Fruit fly (Drosophila melanogaster) whole organism, embryonic: ENCODE data around the gene CG31275.

Source experiments
- Asciz ChIP-seq: fragments of 200-800 bp; sonication (Bioruptor generic); optimal IDR thresholded peaks from 2 replicates; lab custom pipeline; 2017; ENCODE audit warnings: missing biosample characterization, mild to moderate bottlenecking, missing genetic modification characterization, missing genetic modification reagents
- CG10979 ChIP-seq: fragments of 200-800 bp; sonication (Bioruptor generic); optimal IDR thresholded peaks from 2 replicates; lab custom pipeline; 2018; ENCODE audit warnings: missing biosample characterization, mild to moderate bottlenecking, missing genetic modification characterization, moderate library complexity
- CG11560 ChIP-seq: fragments of 200-800 bp; sonication (Bioruptor generic); IDR thresholded peaks from 3 replicates; pipeline ENCODE4 v1.3.6; 2022; ENCODE audit warnings: missing biosample characterization, missing genetic modification characterization
- CG12299 ChIP-seq: fragments of 200-800 bp; sonication (Bioruptor generic); optimal IDR thresholded peaks from 2 replicates; lab custom pipeline; 2018; ENCODE audit warnings: missing biosample characterization, mild to moderate bottlenecking, missing genetic modification characterization
- CG14441 ChIP-seq: fragments of 200-800 bp; sonication (Bioruptor generic); IDR thresholded peaks from 2 replicates; pipeline ENCODE4 v1.3.6; 2022; ENCODE audit warnings: missing biosample characterization, missing genetic modification characterization
- CG15514 ChIP-seq: fragments of 200-800 bp; sonication (Bioruptor generic); optimal IDR thresholded peaks from 3 replicates; lab custom pipeline; 2017; ENCODE audit warnings: missing biosample characterization, missing genetic modification characterization, mild to moderate bottlenecking, moderate library complexity, missing genetic modification reagents
- CG1647 ChIP-seq: fragments of 200-800 bp; sonication (Bioruptor generic); optimal IDR thresholded peaks from 3 replicates; lab custom pipeline; 2016; ENCODE audit warnings: missing biosample characterization, missing genetic modification characterization
- CG17612 ChIP-seq: fragments of 200-800 bp; sonication (Bioruptor generic); IDR thresholded peaks from 2 replicates; pipeline ENCODE4 v1.3.6; 2022; ENCODE audit warnings: missing biosample characterization, missing genetic modification characterization
- CG18599 ChIP-seq: fragments of 200-800 bp; sonication (Bioruptor generic); optimal IDR thresholded peaks from 3 replicates; lab custom pipeline; 2017; ENCODE audit warnings: missing biosample characterization, missing genetic modification characterization, mild to moderate bottlenecking, moderate library complexity, missing genetic modification reagents
- CG32772 ChIP-seq: fragments of 200-800 bp; sonication (Bioruptor generic); IDR thresholded peaks from 2 replicates; pipeline ENCODE4 v1.3.6; 2022; ENCODE audit warnings: missing biosample characterization, missing genetic modification characterization
- CG5180 ChIP-seq: fragments of 200-800 bp; sonication (Bioruptor generic); optimal IDR thresholded peaks from 3 replicates; lab custom pipeline; 2017; ENCODE audit warnings: missing biosample characterization, missing genetic modification characterization, mild to moderate bottlenecking, moderate library complexity, missing genetic modification reagents
- CG6791 ChIP-seq: fragments of 200-800 bp; sonication (Bioruptor generic); IDR thresholded peaks from 3 replicates; pipeline ENCODE4 v1.3.6; 2022; ENCODE audit warnings: missing biosample characterization, missing genetic modification characterization; ENCODE audit not compliant: partially characterized antibody
- CG7271 ChIP-seq: fragments of 200-800 bp; sonication (Bioruptor generic); optimal IDR thresholded peaks from 2 replicates; lab custom pipeline; 2018; ENCODE audit warnings: missing biosample characterization, mild to moderate bottlenecking, missing genetic modification characterization, moderate library complexity
- CG7786 ChIP-seq: fragments of 200-800 bp; sonication (Bioruptor generic); optimal IDR thresholded peaks from 2 replicates; lab custom pipeline; 2016; ENCODE audit warnings: missing biosample characterization, missing genetic modification characterization
- CG8388 ChIP-seq: fragments of 200-800 bp; sonication (Bioruptor generic); optimal IDR thresholded peaks from 2 replicates; lab custom pipeline; 2019; ENCODE audit warnings: missing biosample characterization, mild to moderate bottlenecking, missing genetic modification characterization, moderate library complexity
- CG9817 ChIP-seq: fragments of 200-800 bp; sonication (Bioruptor generic); optimal IDR thresholded peaks from 2 replicates; lab custom pipeline; 2018; ENCODE audit warnings: missing biosample characterization, mild to moderate bottlenecking, missing genetic modification characterization, moderate library complexity
- CG9876 ChIP-seq: fragments of 200-800 bp; sonication (Bioruptor generic); optimal IDR thresholded peaks from 2 replicates; lab custom pipeline; 2016; ENCODE audit warnings: missing biosample characterization, missing genetic modification characterization
- D ChIP-seq, 2 experiments: fragments of 200-800 bp in 1 of 2; fragments of >200 bp in 1 of 2; sonication (Bioruptor generic) in 1 of 2; optimal IDR thresholded peaks; 2 replicates in 1 of 2; 3 replicates in 1 of 2; lab custom pipeline; 2017; ENCODE audit warnings: mild to moderate bottlenecking in 1 of 2, missing biosample characterization in 1 of 2, missing genetic modification characterization in 1 of 2, missing genetic modification reagents in 1 of 2
- D19A ChIP-seq: fragments of 200-800 bp; optimal IDR thresholded peaks from 3 replicates; lab custom pipeline; 2019; ENCODE audit warnings: missing biosample characterization, mild to moderate bottlenecking, missing genetic modification characterization, moderate library complexity
- Deaf1 ChIP-seq: fragments of 200-800 bp; optimal IDR thresholded peaks from 3 replicates; lab custom pipeline; 2019; ENCODE audit warnings: missing biosample characterization, mild to moderate bottlenecking, missing genetic modification characterization, moderate library complexity
- Gug ChIP-seq: fragments of 200-800 bp; sonication (Bioruptor generic); IDR thresholded peaks from 4 replicates; pipeline ENCODE4 v1.3.6; 2022; ENCODE audit warnings: missing biosample characterization, missing genetic modification characterization
- HLH3B ChIP-seq: fragments of 200-800 bp; sonication (Bioruptor generic); IDR thresholded peaks from 2 replicates; pipeline ENCODE4 v1.3.6; 2022; ENCODE audit warnings: missing biosample characterization, missing genetic modification characterization
- Hmr ChIP-seq: fragments of 200-800 bp; sonication (Bioruptor generic); optimal IDR thresholded peaks from 3 replicates; lab custom pipeline; 2017; ENCODE audit warnings: mild to moderate bottlenecking, missing biosample characterization, missing genetic modification reagents, missing genetic modification characterization
- NC2β ChIP-seq: fragments of 200-800 bp; sonication (Bioruptor generic); optimal IDR thresholded peaks from 2 replicates; lab custom pipeline; 2016; ENCODE audit warnings: missing biosample characterization, missing genetic modification characterization
- PHDP ChIP-seq: fragments of 200-800 bp; sonication (Bioruptor generic); optimal IDR thresholded peaks from 3 replicates; lab custom pipeline; 2018; ENCODE audit warnings: missing biosample characterization, mild to moderate bottlenecking, missing genetic modification characterization, moderate library complexity
- Sry-δ ChIP-seq: fragments of 200-800 bp; sonication (Bioruptor generic); optimal IDR thresholded peaks from 2 replicates; lab custom pipeline; 2016; ENCODE audit warnings: missing biosample characterization, missing genetic modification characterization
- Vsx1 ChIP-seq: fragments of 200-800 bp; sonication (Bioruptor generic); optimal IDR thresholded peaks from 2 replicates; lab custom pipeline; 2017; ENCODE audit warnings: missing biosample characterization, mild to moderate bottlenecking, missing genetic modification characterization, missing genetic modification reagents
- al ChIP-seq: fragments of 200-800 bp; sonication (Bioruptor generic); IDR thresholded peaks from 2 replicates; pipeline ENCODE4 v1.3.6; 2022; ENCODE audit warnings: missing biosample characterization, missing genetic modification characterization
- ap ChIP-seq: fragments of 200-800 bp; sonication (Bioruptor generic); IDR thresholded peaks from 2 replicates; pipeline ENCODE4 v1.3.6; 2022; ENCODE audit warnings: missing biosample characterization, missing genetic modification characterization
- bbx ChIP-seq: fragments of 200-800 bp; sonication (Bioruptor generic); IDR thresholded peaks from 2 replicates; pipeline ENCODE4 v1.3.6; 2022; ENCODE audit warnings: missing biosample characterization, missing genetic modification characterization; ENCODE audit not compliant: partially characterized antibody
- bcd ChIP-seq: fragments of 200-800 bp; sonication (Bioruptor generic); optimal IDR thresholded peaks from 2 replicates; lab custom pipeline; 2017; ENCODE audit warnings: missing biosample characterization, mild to moderate bottlenecking, missing genetic modification characterization
- bigmax ChIP-seq: fragments of 200-800 bp; sonication (Bioruptor generic); optimal IDR thresholded peaks from 2 replicates; lab custom pipeline; 2018; ENCODE audit warnings: missing biosample characterization, mild to moderate bottlenecking, missing genetic modification characterization
- cas ChIP-seq: fragments of 200-800 bp; sonication (Bioruptor generic); IDR thresholded peaks from 2 replicates; pipeline ENCODE4 v1.3.6; 2022; ENCODE audit warnings: missing biosample characterization, missing genetic modification characterization
- cato ChIP-seq: fragments of 200-800 bp; sonication (Bioruptor generic); optimal IDR thresholded peaks from 2 replicates; lab custom pipeline; 2016; ENCODE audit warnings: missing biosample characterization, missing genetic modification characterization, borderline replicate concordance
- chinmo ChIP-seq: fragments of 200-800 bp; sonication (Bioruptor generic); IDR thresholded peaks from 4 replicates; pipeline ENCODE4 v1.3.6; 2022; ENCODE audit warnings: missing biosample characterization, missing genetic modification characterization; ENCODE audit not compliant: partially characterized antibody
- danr ChIP-seq: fragments of 200-800 bp; sonication (Bioruptor generic); IDR thresholded peaks from 2 replicates; pipeline ENCODE4 v1.3.6; 2022; ENCODE audit warnings: missing biosample characterization, missing genetic modification characterization
- dm ChIP-seq: fragments of 200-800 bp; sonication (Bioruptor generic); optimal IDR thresholded peaks from 3 replicates; lab custom pipeline; 2016; ENCODE audit warnings: missing biosample characterization, missing genetic modification characterization
- en ChIP-seq: fragments of 200-800 bp; sonication (Bioruptor generic); optimal IDR thresholded peaks from 2 replicates; lab custom pipeline; 2016; ENCODE audit warnings: missing biosample characterization, missing genetic modification characterization
- ind ChIP-seq: fragments of 200-800 bp; sonication (Bioruptor generic); optimal IDR thresholded peaks from 3 replicates; lab custom pipeline; 2016; ENCODE audit warnings: missing biosample characterization, missing genetic modification characterization
- klu ChIP-seq: fragments of 200-800 bp; sonication (Bioruptor generic); IDR thresholded peaks from 2 replicates; pipeline ENCODE4 v1.3.6; 2022; ENCODE audit warnings: missing biosample characterization, missing genetic modification characterization
- knrl ChIP-seq: fragments of 200-800 bp; sonication (Bioruptor generic); IDR thresholded peaks from 3 replicates; pipeline ENCODE4 v1.3.6; 2022; ENCODE audit warnings: missing biosample characterization, missing genetic modification characterization; ENCODE audit not compliant: partially characterized antibody
- pho ChIP-seq: fragments of 200-800 bp; sonication (Bioruptor generic); optimal IDR thresholded peaks from 2 replicates; lab custom pipeline; 2016; ENCODE audit warnings: missing biosample characterization, missing genetic modification characterization
- pros ChIP-seq: fragments of 200-800 bp; sonication (Bioruptor generic); optimal IDR thresholded peaks from 3 replicates; lab custom pipeline; 2019; ENCODE audit warnings: missing biosample characterization, mild to moderate bottlenecking, missing genetic modification characterization, moderate library complexity
- sr ChIP-seq: fragments of 200-800 bp; sonication (Bioruptor generic); IDR thresholded peaks from 3 replicates; pipeline ENCODE4 v1.3.6; 2022; ENCODE audit warnings: missing biosample characterization, missing genetic modification characterization
- trem ChIP-seq: fragments of 200-800 bp; optimal IDR thresholded peaks from 3 replicates; lab custom pipeline; 2019; ENCODE audit warnings: missing biosample characterization, mild to moderate bottlenecking, missing genetic modification characterization, moderate library complexity
- trh ChIP-seq: fragments of 200-800 bp; sonication (Bioruptor generic); optimal IDR thresholded peaks from 2 replicates; lab custom pipeline; 2016; ENCODE audit warnings: missing biosample characterization, missing genetic modification characterization
- vnd ChIP-seq: fragments of 200-800 bp; sonication (Bioruptor generic); IDR thresholded peaks from 3 replicates; pipeline ENCODE4 v1.3.6; 2022; ENCODE audit warnings: missing biosample characterization, missing genetic modification characterization; ENCODE audit not compliant: partially characterized antibody
- wdn ChIP-seq: fragments of 200-800 bp; sonication (Bioruptor generic); IDR thresholded peaks from 2 replicates; pipeline ENCODE4 v1.3.6; 2022; ENCODE audit warnings: missing biosample characterization, missing genetic modification characterization

The CG31275 gene

DNA sequence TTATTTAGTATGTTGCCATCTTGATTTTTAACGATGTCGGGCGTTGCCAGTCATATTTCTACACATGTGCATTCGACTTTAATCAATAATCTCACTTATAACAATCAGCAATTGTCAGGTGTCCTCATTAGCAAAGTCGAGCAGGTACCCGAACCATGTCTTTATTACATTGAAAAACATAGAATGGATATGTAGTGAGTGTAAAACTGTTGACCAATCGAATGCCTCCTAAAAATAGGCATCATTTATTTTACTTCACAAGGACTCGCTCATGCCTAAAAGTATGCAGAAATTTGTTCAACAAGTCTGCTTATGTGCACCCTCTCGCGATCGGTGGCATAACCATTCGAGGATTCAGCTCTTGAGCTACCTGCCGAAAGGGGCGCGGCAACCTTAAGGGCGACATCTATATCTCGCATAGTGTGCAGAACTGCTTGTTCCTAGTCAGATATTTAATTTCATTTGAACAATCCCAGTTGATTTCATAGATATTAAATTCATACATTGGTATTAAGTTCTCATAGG is 47.4 kb upstream of the CG31275 start (continued):
- TF ChIP-seq CG9876 (GFP tag; lab: Kevin White, UChicago): peak; percentile 94
- TF ChIP-seq CG18599 (GFP tag; lab: Kevin White, UChicago): peak; percentile 93
- no peak for TF ChIP-seq vnd
- peak; percentile 90 for TF ChIP-seq pho
- peak; percentile 74 for TF ChIP-seq CG11560 (tag; lab: Robert Waterston, UW)
- TF ChIP-seq sr (GFP tag; lab: Robert Waterston, UW): peak; percentile 78; the same call in 1 of the 3 replicates
- peak; percentile 33 for TF ChIP-seq CG8388
- TF ChIP-seq NC2β (GFP tag; lab: Kevin White, UChicago): peak; percentile 93
- peak; percentile 50; the same call in 1 of the 2 replicates for TF ChIP-seq danr (GFP tag; lab: Robert Waterston, UW)
- peak; percentile 89 for TF ChIP-seq HLH3B (GFP tag; lab: Robert Waterston, UW)
- TF ChIP-seq chinmo (GFP tag; lab: Robert Waterston, UW): no peak; the same call in 2 of the 4 replicates
- TF ChIP-seq Gug (GFP tag; lab: Robert Waterston, UW): peak; percentile 84
- peak; percentile 57; the same call in 2 of the 3 replicates for TF ChIP-seq CG6791
- peak; percentile 94 for TF ChIP-seq ind
- TF ChIP-seq ap (GFP tag; lab: Robert Waterston, UW): peak; percentile 86
- peak; percentile 55 for TF ChIP-seq al (GFP tag; lab: Robert Waterston, UW)
- peak; percentile 90 for TF ChIP-seq CG17612 (GFP tag; lab: Robert Waterston, UW)
- TF ChIP-seq Hmr (GFP tag; lab: Kevin White, UChicago): peak; percentile 90
- peak; percentile 86 for TF ChIP-seq CG9817 (tag; lab: Kevin White, UChicago)
- TF ChIP-seq en (GFP tag; lab: Kevin White, UChicago): peak; percentile 95
- TF ChIP-seq CG5180 (GFP tag; lab: Kevin White, UChicago): peak; percentile 75
- TF ChIP-seq CG10979 (tag; lab: Kevin White, UChicago): peak; percentile 90
- TF ChIP-seq trem (tag; lab: Kevin White, UChicago): peak; percentile 56
- peak; percentile 30 for TF ChIP-seq Vsx1 (GFP tag; lab: Kevin White, UChicago)
- peak; percentile 71 for TF ChIP-seq Sry-δ (GFP tag; lab: Kevin White, UChicago)
- TF ChIP-seq CG7271 (tag; lab: Kevin White, UChicago): peak; percentile 84
- TF ChIP-seq CG1647 (GFP tag; lab: Kevin White, UChicago): peak; percentile 95
- TF ChIP-seq D (optimal IDR thresholded peaks at IDR 0.05; lab: Kevin White, UChicago): no peak
- peak; percentile 91 for TF ChIP-seq D (GFP tag; optimal IDR thresholded peaks at IDR 0.05; lab: Kevin White, UChicago)
- peak; percentile 83 for TF ChIP-seq Asciz (GFP tag; lab: Kevin White, UChicago)
- peak; percentile 82 for TF ChIP-seq cato (GFP tag; lab: Kevin White, UChicago)
- TF ChIP-seq D19A: peak; percentile 67
- peak; percentile 74 for TF ChIP-seq CG7786
- TF ChIP-seq cas (GFP tag; lab: Robert Waterston, UW): no peak
- peak; percentile 95 for TF ChIP-seq bcd (GFP tag; lab: Kevin White, UChicago)
- no peak for TF ChIP-seq pros (GFP tag; lab: Kevin White, UChicago)
- TF ChIP-seq wdn (GFP tag; lab: Robert Waterston, UW): peak; percentile 73
- peak; percentile 66; the same call in 1 of the 2 replicates for TF ChIP-seq bbx (GFP tag; lab: Robert Waterston, UW)
- peak; percentile 29; the same call in 1 of the 2 replicates for TF ChIP-seq klu
- TF ChIP-seq CG14441 (GFP tag; lab: Robert Waterston, UW): peak; percentile 83
- TF ChIP-seq Deaf1 (tag; lab: Kevin White, UChicago): peak; percentile 36
- TF ChIP-seq bigmax (GFP tag; lab: Kevin White, UChicago): peak; percentile 69
- TF ChIP-seq trh (GFP tag; lab: Kevin White, UChicago): peak; percentile 81
- TF ChIP-seq dm (GFP tag; lab: Kevin White, UChicago): peak; percentile 89
- peak; percentile 59; the same call in 1 of the 3 replicates for TF ChIP-seq knrl
- TF ChIP-seq CG12299: no peak
- TF ChIP-seq CG32772: peak; percentile 91
- TF ChIP-seq CG15514 (GFP tag; lab: Kevin White, UChicago): peak; percentile 90
- TF ChIP-seq PHDP (tag; lab: Kevin White, UChicago): peak; percentile 82
